Fruit fly (Drosophila melanogaster): Measurements from ENCODE around the gene promL.
A peak's percentile ranks its signal among the peaks of the same experiment; 100 is the strongest.

- no peak for TF ChIP-seq Hnf4 (GFP tag; optimal IDR thresholded peaks at IDR 0.05)
- TF ChIP-seq psq (GFP tag; optimal IDR thresholded peaks at IDR 0.05) = no peak
- peak; percentile 49 for TF ChIP-seq Vsx2 (GFP tag; optimal IDR thresholded peaks at IDR 0.05; ENCODE audit: partially characterized antibody)
- no peak for TF ChIP-seq pan (optimal IDR thresholded peaks at IDR 0.05)
- no peak for TF ChIP-seq brk (GFP tag; optimal IDR thresholded peaks at IDR 0.05)
- TF ChIP-seq foxo (GFP tag; optimal IDR thresholded peaks at IDR 0.05) = no peak
- TF ChIP-seq h (GFP tag; optimal IDR thresholded peaks at IDR 0.05) = no peak
- no peak for TF ChIP-seq dmrt93B (GFP tag; optimal IDR thresholded peaks at IDR 0.05)
- TF ChIP-seq Hr83 (GFP tag; optimal IDR thresholded peaks at IDR 0.05; ENCODE audit: poor library complexity, severe bottlenecking) = no peak
- TF ChIP-seq usp (GFP tag; optimal IDR thresholded peaks at IDR 0.05) = no peak
- no peak for TF ChIP-seq CG9705 (GFP tag; optimal IDR thresholded peaks at IDR 0.05)
These were observed 45.5 kb downstream of the promL start for dm6 chr3L:3081966-3082516.

All from whole organism, wandering third instar larva.